Fruit fly (Drosophila melanogaster) whole organism, embryonic: Measurements from ENCODE around the gene anchor.
A peak's percentile ranks its signal among the peaks of the same experiment; 100 is the strongest.

Source experiments
- ATbp ChIP-seq: fragments of 200-800 bp; sonication (Bioruptor generic); optimal IDR thresholded peaks from 2 replicates; lab custom pipeline; 2017; ENCODE audit warnings: missing biosample characterization, mild to moderate bottlenecking, missing genetic modification characterization, missing genetic modification reagents
- Abd-B ChIP-seq: fragments of 200-800 bp; sonication (Bioruptor generic); optimal IDR thresholded peaks from 2 replicates; lab custom pipeline; 2018; ENCODE audit warnings: missing biosample characterization, mild to moderate bottlenecking, missing genetic modification characterization, moderate library complexity
- Adf1 ChIP-seq: fragments of 200-800 bp; sonication (Bioruptor generic); IDR thresholded peaks from 2 replicates; pipeline ENCODE4 v1.3.6; 2022; ENCODE audit warnings: missing biosample characterization, missing genetic modification characterization
- Awh ChIP-seq: fragments of 200-800 bp; sonication (Bioruptor generic); IDR thresholded peaks from 2 replicates; pipeline ENCODE4, ENCODE4 v1.3.6; 2022; ENCODE audit warnings: missing biosample characterization, missing genetic modification characterization
- Bdp1 ChIP-seq: fragments of 200-800 bp; sonication (Bioruptor generic); optimal IDR thresholded peaks from 3 replicates; lab custom pipeline; 2016; ENCODE audit warnings: missing biosample characterization, missing genetic modification characterization
- Bgb ChIP-seq: fragments of 200-800 bp; sonication (Bioruptor generic); IDR thresholded peaks from 2 replicates; pipeline ENCODE4 v1.3.6; 2022; ENCODE audit warnings: missing biosample characterization, missing genetic modification characterization; ENCODE audit not compliant: partially characterized antibody
- CG1024 ChIP-seq: fragments of 200-800 bp; sonication (Bioruptor generic); IDR thresholded peaks from 2 replicates; pipeline ENCODE4 v1.3.6; 2022; ENCODE audit warnings: missing biosample characterization, missing genetic modification characterization
- CG10431 ChIP-seq: fragments of 200-800 bp; sonication (Bioruptor generic); optimal IDR thresholded peaks from 3 replicates; lab custom pipeline; 2018; ENCODE audit warnings: missing biosample characterization, mild to moderate bottlenecking, missing genetic modification characterization
- CG11085 ChIP-seq: fragments of 200-800 bp; sonication (Bioruptor generic); IDR thresholded peaks from 2 replicates; pipeline ENCODE4 v1.3.6; 2022; ENCODE audit warnings: missing biosample characterization, missing genetic modification characterization
- CG30431 ChIP-seq: fragments of 200-800 bp; sonication (Bioruptor generic); optimal IDR thresholded peaks from 2 replicates; lab custom pipeline; 2017; ENCODE audit warnings: missing biosample characterization, missing genetic modification characterization
- CG32772 ChIP-seq: fragments of 200-800 bp; sonication (Bioruptor generic); IDR thresholded peaks from 2 replicates; pipeline ENCODE4 v1.3.6; 2022; ENCODE audit warnings: missing biosample characterization, missing genetic modification characterization
- CG42726 ChIP-seq: fragments of 200-800 bp; sonication (Bioruptor generic); IDR thresholded peaks from 2 replicates; pipeline ENCODE4 v1.3.6; 2022; ENCODE audit warnings: missing biosample characterization, missing genetic modification characterization; ENCODE audit not compliant: partially characterized antibody
- CG4360 ChIP-seq: fragments of 200-800 bp; sonication (Bioruptor generic); IDR thresholded peaks from 2 replicates; pipeline ENCODE4 v1.3.6; 2022; ENCODE audit warnings: missing biosample characterization, missing genetic modification characterization
- CG6791 ChIP-seq: fragments of 200-800 bp; sonication (Bioruptor generic); IDR thresholded peaks from 3 replicates; pipeline ENCODE4 v1.3.6; 2022; ENCODE audit warnings: missing biosample characterization, missing genetic modification characterization; ENCODE audit not compliant: partially characterized antibody
- CG8290 ChIP-seq, 3 experiments: fragments of 200-800 bp; sonication (Bioruptor generic); optimal IDR thresholded peaks; 2 replicates each; lab custom pipeline; 2016 to 2019; ENCODE audit warnings: missing biosample characterization in 3 of 3, missing genetic modification characterization in 3 of 3, mild to moderate bottlenecking in 2 of 3, moderate library complexity in 1 of 3
- CrebB ChIP-seq: fragments of 200-800 bp; sonication (Bioruptor generic); optimal IDR thresholded peaks from 3 replicates; lab custom pipeline; 2018; ENCODE audit warnings: missing biosample characterization, mild to moderate bottlenecking, missing genetic modification characterization
- D ChIP-seq, 2 experiments: fragments of 200-800 bp in 1 of 2; fragments of >200 bp in 1 of 2; sonication (Bioruptor generic) in 1 of 2; optimal IDR thresholded peaks; 2 replicates in 1 of 2; 3 replicates in 1 of 2; lab custom pipeline; 2017; ENCODE audit warnings: mild to moderate bottlenecking in 1 of 2, missing biosample characterization in 1 of 2, missing genetic modification characterization in 1 of 2, missing genetic modification reagents in 1 of 2
- D19A ChIP-seq: fragments of 200-800 bp; optimal IDR thresholded peaks from 3 replicates; lab custom pipeline; 2019; ENCODE audit warnings: missing biosample characterization, mild to moderate bottlenecking, missing genetic modification characterization, moderate library complexity
- Dad ChIP-seq: fragments of 200-800 bp; sonication (Bioruptor generic); optimal IDR thresholded peaks from 3 replicates; lab custom pipeline; 2016; ENCODE audit warnings: missing biosample characterization, missing genetic modification characterization
- E2f2 ChIP-seq: fragments of 200-800 bp; sonication (Bioruptor generic); IDR thresholded peaks from 2 replicates; pipeline ENCODE4 v1.3.6; 2022; ENCODE audit warnings: missing biosample characterization, missing genetic modification characterization
- Eip74EF ChIP-seq, 2 experiments: fragments of 200-800 bp in 1 of 2; fragments of >200 bp in 1 of 2; sonication (Bioruptor generic) in 1 of 2; optimal IDR thresholded peaks; 2 replicates each; lab custom pipeline; 2017 to 2019; ENCODE audit warnings: missing biosample characterization in 2 of 2, missing genetic modification characterization in 2 of 2, mild to moderate bottlenecking in 1 of 2, moderate library complexity in 1 of 2
- Fer1 ChIP-seq: fragments of 200-800 bp; sonication (Bioruptor generic); optimal IDR thresholded peaks from 2 replicates; lab custom pipeline; 2017; ENCODE audit warnings: missing biosample characterization, mild to moderate bottlenecking, missing genetic modification characterization
- Hmr ChIP-seq: fragments of 200-800 bp; sonication (Bioruptor generic); optimal IDR thresholded peaks from 3 replicates; lab custom pipeline; 2017; ENCODE audit warnings: mild to moderate bottlenecking, missing biosample characterization, missing genetic modification reagents, missing genetic modification characterization
- Kr ChIP-seq: fragments of 200-800 bp; sonication (Bioruptor generic); optimal IDR thresholded peaks from 2 replicates; lab custom pipeline; 2017; ENCODE audit warnings: missing biosample characterization, mild to moderate bottlenecking, missing genetic modification characterization
- Mad ChIP-seq: fragments of 200-800 bp; sonication (Bioruptor generic); optimal IDR thresholded peaks from 2 replicates; lab custom pipeline; 2016; ENCODE audit warnings: missing biosample characterization, missing genetic modification characterization
- Med ChIP-seq: fragments of 200-800 bp; sonication (Bioruptor generic); peaks from one replicate; lab custom pipeline; 2016; ENCODE audit warnings: missing biosample characterization, missing genetic modification characterization, mild to moderate bottlenecking, inconsistent platforms, moderate library complexity
- NFAT ChIP-seq: fragments of 200-800 bp; sonication (Bioruptor generic); IDR thresholded peaks from 2 replicates; pipeline ENCODE4 v1.3.6; 2022; ENCODE audit warnings: missing biosample characterization, missing genetic modification characterization
- Nf-YB ChIP-seq: fragments of 200-800 bp; sonication (Bioruptor generic); optimal IDR thresholded peaks from 3 replicates; lab custom pipeline; 2019; ENCODE audit warnings: missing biosample characterization, mild to moderate bottlenecking, missing genetic modification characterization, moderate library complexity
- Scr ChIP-seq: fragments of 200-800 bp; sonication (Bioruptor generic); IDR thresholded peaks from 2 replicates; pipeline ENCODE4 v1.3.6; 2022; ENCODE audit warnings: missing biosample characterization, missing genetic modification characterization; ENCODE audit not compliant: partially characterized antibody
- Spps ChIP-seq: fragments of 200-800 bp; sonication (Bioruptor generic); optimal IDR thresholded peaks from 2 replicates; lab custom pipeline; 2018; ENCODE audit warnings: missing biosample characterization, mild to moderate bottlenecking, missing genetic modification characterization
- amos ChIP-seq: fragments of 200-800 bp; sonication (Bioruptor generic); IDR thresholded peaks from 2 replicates; pipeline ENCODE4 v1.3.6; 2022; ENCODE audit warnings: missing biosample characterization, missing genetic modification characterization; ENCODE audit not compliant: partially characterized antibody
- ara ChIP-seq: fragments of 200-800 bp; sonication (Bioruptor generic); IDR thresholded peaks from 2 replicates; pipeline ENCODE4 v1.3.6; 2022; ENCODE audit warnings: missing biosample characterization, missing genetic modification characterization
- bbx ChIP-seq: fragments of 200-800 bp; sonication (Bioruptor generic); IDR thresholded peaks from 2 replicates; pipeline ENCODE4 v1.3.6; 2022; ENCODE audit warnings: missing biosample characterization, missing genetic modification characterization; ENCODE audit not compliant: partially characterized antibody
- chm ChIP-seq: fragments of 200-800 bp; sonication (Bioruptor generic); IDR thresholded peaks from 2 replicates; pipeline ENCODE4 v1.3.6; 2022; ENCODE audit warnings: missing biosample characterization, missing genetic modification characterization
- dmrt11E ChIP-seq: fragments of 200-800 bp; sonication (Bioruptor generic); optimal IDR thresholded peaks from 3 replicates; lab custom pipeline; 2018; ENCODE audit warnings: missing biosample characterization, mild to moderate bottlenecking, missing genetic modification characterization, moderate library complexity
- ftz-f1 ChIP-seq: fragments of 200-800 bp; sonication (Bioruptor generic); optimal IDR thresholded peaks from 2 replicates; lab custom pipeline; 2016; ENCODE audit warnings: missing biosample characterization, missing genetic modification characterization
- her ChIP-seq: fragments of 200-800 bp; sonication (Bioruptor generic); optimal IDR thresholded peaks from 2 replicates; lab custom pipeline; 2016; ENCODE audit warnings: missing biosample characterization, missing genetic modification characterization
- kay ChIP-seq: fragments of 200-800 bp; sonication (Bioruptor generic); optimal IDR thresholded peaks from 2 replicates; lab custom pipeline; 2016; ENCODE audit warnings: missing biosample characterization, missing genetic modification characterization
- mirr ChIP-seq: fragments of 200-800 bp; sonication (Bioruptor generic); optimal IDR thresholded peaks from 3 replicates; lab custom pipeline; 2018; ENCODE audit warnings: missing biosample characterization, mild to moderate bottlenecking, missing genetic modification characterization
- nmo ChIP-seq: fragments of 200-800 bp; sonication (Bioruptor generic); optimal IDR thresholded peaks from 2 replicates; lab custom pipeline; 2018; ENCODE audit warnings: missing biosample characterization, mild to moderate bottlenecking, missing genetic modification characterization, moderate library complexity
- otp ChIP-seq: fragments of 200-800 bp; sonication (Bioruptor generic); IDR thresholded peaks from 3 replicates; pipeline ENCODE4, ENCODE4 v1.3.6; 2022; ENCODE audit warnings: missing biosample characterization, missing genetic modification characterization
- pros ChIP-seq: fragments of 200-800 bp; sonication (Bioruptor generic); optimal IDR thresholded peaks from 3 replicates; lab custom pipeline; 2019; ENCODE audit warnings: missing biosample characterization, mild to moderate bottlenecking, missing genetic modification characterization, moderate library complexity
- ssp ChIP-seq: fragments of 200-800 bp; sonication (Bioruptor generic); IDR thresholded peaks from 2 replicates; pipeline ENCODE4 v1.3.6; 2022; ENCODE audit warnings: missing biosample characterization, missing genetic modification characterization
- tna ChIP-seq: fragments of 200-800 bp; sonication (Bioruptor generic); IDR thresholded peaks from 2 replicates; pipeline ENCODE4 v1.3.6; 2022; ENCODE audit warnings: missing biosample characterization, missing genetic modification characterization; ENCODE audit not compliant: partially characterized antibody
- unc-4 ChIP-seq: fragments of 200-800 bp; sonication (Bioruptor generic); IDR thresholded peaks from 2 replicates; pipeline ENCODE4 v1.3.6; 2022; ENCODE audit warnings: missing biosample characterization, missing genetic modification characterization; ENCODE audit not compliant: partially characterized antibody
- z ChIP-seq: fragments of 200-800 bp; sonication (Bioruptor generic); IDR thresholded peaks from 3 replicates; pipeline ENCODE4 v1.3.6; 2022; ENCODE audit warnings: missing biosample characterization, missing genetic modification characterization
- zen2 ChIP-seq: fragments of 200-800 bp; sonication (Bioruptor generic); IDR thresholded peaks from 3 replicates; pipeline ENCODE4 v1.3.6; 2022; ENCODE audit warnings: missing biosample characterization, missing genetic modification characterization; ENCODE audit not compliant: partially characterized antibody

anchor gene

DNA sequence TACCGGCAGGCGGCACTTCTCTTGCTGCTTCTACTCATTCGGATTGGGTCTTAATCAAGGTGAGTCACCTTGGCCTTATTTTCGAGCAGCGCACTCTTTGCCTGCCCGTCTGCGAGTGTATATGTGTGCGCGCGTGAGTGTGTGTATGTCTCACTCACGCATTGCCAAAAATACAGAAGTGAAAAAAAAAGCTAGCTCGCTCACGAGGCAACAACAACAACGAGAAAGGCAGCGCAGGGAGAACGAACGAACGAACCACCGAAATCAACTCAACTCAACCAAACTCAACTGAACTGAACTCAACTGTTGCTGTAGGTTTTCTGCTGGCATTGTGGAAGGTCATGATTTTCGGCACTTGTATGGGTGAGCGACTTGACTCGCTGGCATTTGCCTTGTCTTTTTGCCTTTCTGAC lies 7.6 kb upstream of the anchor start (continued):
- no peak for TF ChIP-seq ATbp (GFP tag; lab: Kevin White, UChicago)
- TF ChIP-seq amos (GFP tag; lab: Robert Waterston, UW): peak; percentile 41; the same call in 1 of the 2 replicates
- no peak for TF ChIP-seq CG30431 (GFP tag; lab: Kevin White, UChicago)
- peak; percentile 98 for TF ChIP-seq ftz-f1 (GFP tag; lab: Kevin White, UChicago)
- TF ChIP-seq bbx (GFP tag; lab: Robert Waterston, UW): peak; percentile 54; the same call in 1 of the 2 replicates
- no peak for TF ChIP-seq her (GFP tag; lab: Kevin White, UChicago)
- TF ChIP-seq Adf1 (GFP tag; lab: Robert Waterston, UW): peak; percentile 71; the same call in 1 of the 2 replicates
- peak; percentile 97 for TF ChIP-seq z (GFP tag; lab: Robert Waterston, UW)
- no peak for TF ChIP-seq Spps (tag; lab: Kevin White, UChicago)
- TF ChIP-seq zen2: peak; percentile 44; the same call in 1 of the 3 replicates
- TF ChIP-seq CG11085 (GFP tag; lab: Robert Waterston, UW): no peak
- TF ChIP-seq tna (GFP tag; lab: Robert Waterston, UW): 0 out of 2 replicates have a peak, but pooled peaks have one; percentile 27
- no peak for TF ChIP-seq ara (GFP tag; lab: Robert Waterston, UW)
- TF ChIP-seq CG4360 (GFP tag; lab: Robert Waterston, UW): peak; percentile 78
- peak; percentile 37; the same call in 1 of the 2 replicates for TF ChIP-seq Scr (GFP tag; lab: Robert Waterston, UW)
- no peak for TF ChIP-seq CG1024 (GFP tag; lab: Robert Waterston, UW)
- TF ChIP-seq CrebB (tag; lab: Kevin White, UChicago): no peak
- TF ChIP-seq CG42726: peak; percentile 13; the same call in 1 of the 2 replicates
- TF ChIP-seq Awh (GFP tag; lab: Robert Waterston, UW): no peak
- TF ChIP-seq mirr (GFP tag; lab: Kevin White, UChicago): peak; percentile 53
- no peak for TF ChIP-seq Mad (GFP tag; lab: Kevin White, UChicago)
- peak; percentile 29 for TF ChIP-seq kay

DNA sequence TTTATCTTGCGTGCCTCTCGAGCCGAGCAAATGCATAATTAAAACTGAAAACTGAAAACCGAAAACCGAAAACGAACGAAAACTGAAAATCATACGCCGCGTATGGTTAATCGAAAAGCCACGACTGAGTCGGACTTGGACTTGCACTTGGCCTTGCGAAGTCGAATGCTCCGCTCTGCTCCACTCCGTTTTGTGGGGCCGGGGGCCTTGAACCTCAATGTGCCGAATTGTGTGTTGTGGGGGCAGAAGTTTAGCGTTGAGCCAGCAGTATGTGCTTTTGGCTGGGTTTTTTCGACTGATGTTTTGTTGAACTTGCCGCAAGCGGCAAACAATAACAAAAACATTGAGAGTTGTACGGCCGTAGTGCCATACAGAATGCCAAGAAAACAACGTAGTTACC lies 6.3 kb upstream of the anchor start:
- no peak for TF ChIP-seq ssp (GFP tag; lab: Robert Waterston, UW)
- no peak for TF ChIP-seq D19A (tag; lab: Kevin White, UChicago)
- peak in 1 of 2 experiments; percentile 18 for TF ChIP-seq Eip74EF (GFP tag; optimal IDR thresholded peaks at IDR 0.05; lab: Kevin White, UChicago)
- TF ChIP-seq CG8290 (GFP tag; optimal IDR thresholded peaks at IDR 0.05; lab: Kevin White, UChicago): no peak
- no peak for TF ChIP-seq CG8290 (tag; optimal IDR thresholded peaks at IDR 0.05; lab: Kevin White, UChicago)
- TF ChIP-seq Abd-B (GFP tag; lab: Kevin White, UChicago): no peak
- TF ChIP-seq nmo: no peak
- TF ChIP-seq ATbp (GFP tag; lab: Kevin White, UChicago): no peak
- TF ChIP-seq Dad (GFP tag; lab: Kevin White, UChicago): no peak
- no peak for TF ChIP-seq CG32772 (GFP tag; lab: Robert Waterston, UW)
- no peak for TF ChIP-seq CG10431 (GFP tag; lab: Kevin White, UChicago)
- no peak for TF ChIP-seq chm (GFP tag; lab: Robert Waterston, UW)
- peak; percentile 54 for TF ChIP-seq Med (GFP tag; lab: Kevin White, UChicago)
- TF ChIP-seq Hmr (GFP tag; lab: Kevin White, UChicago): no peak
- TF ChIP-seq Nf-YB (GFP tag; lab: Kevin White, UChicago): no peak
- TF ChIP-seq unc-4 (GFP tag; lab: Robert Waterston, UW): no peak
- TF ChIP-seq D (optimal IDR thresholded peaks at IDR 0.05; lab: Kevin White, UChicago): no peak
- TF ChIP-seq D (GFP tag; optimal IDR thresholded peaks at IDR 0.05; lab: Kevin White, UChicago): no peak
- TF ChIP-seq otp (GFP tag; lab: Robert Waterston, UW): no peak
- TF ChIP-seq Fer1 (GFP tag; lab: Kevin White, UChicago): no peak
- TF ChIP-seq Bdp1 (GFP tag; lab: Kevin White, UChicago): no peak
- TF ChIP-seq Bgb: no peak
- no peak for TF ChIP-seq E2f2 (GFP tag; lab: Robert Waterston, UW)
- TF ChIP-seq z (GFP tag; lab: Robert Waterston, UW): peak; percentile 60; the same call in 2 of the 3 replicates
- TF ChIP-seq kay: no peak
- no peak for TF ChIP-seq CG6791
- no peak for TF ChIP-seq dmrt11E
- peak; percentile 19 for TF ChIP-seq pros (GFP tag; lab: Kevin White, UChicago)
- TF ChIP-seq Kr (GFP tag; lab: Kevin White, UChicago): no peak
- TF ChIP-seq NFAT: no peak
- TF ChIP-seq zen2: no peak
